Fruit fly (Drosophila melanogaster): ENCODE measurements around the gene CG8661.

DNA sequence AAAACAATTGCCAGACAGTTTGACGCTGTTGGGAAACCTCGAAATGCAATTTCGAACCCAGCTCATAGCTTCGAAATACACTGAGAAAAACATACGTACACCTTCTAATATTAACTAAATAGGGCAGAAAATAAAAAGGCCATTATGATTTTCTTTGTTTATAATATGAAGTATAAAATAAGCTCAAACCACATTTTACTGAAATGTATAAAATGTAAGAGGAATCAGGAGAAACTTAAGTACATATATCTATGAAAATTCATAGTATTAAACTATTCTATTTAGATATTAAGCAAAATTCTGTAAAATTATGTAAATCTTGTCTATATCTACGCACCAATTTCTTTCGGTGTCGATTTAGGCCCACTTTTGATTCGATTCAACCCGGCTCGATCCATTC is 23.9 kb upstream of the CG8661 start:
- no peak for TF ChIP-seq CG7556 (GFP tag; optimal IDR thresholded peaks at IDR 0.05)
- no peak for TF ChIP-seq psq (GFP tag; optimal IDR thresholded peaks at IDR 0.05)
- no peak for TF ChIP-seq fu2 (GFP tag; optimal IDR thresholded peaks at IDR 0.05)
- no peak for TF ChIP-seq nom (GFP tag; optimal IDR thresholded peaks at IDR 0.05)
- TF ChIP-seq pzg (GFP tag; optimal IDR thresholded peaks at IDR 0.05): no peak
- TF ChIP-seq CG8290 (GFP tag; optimal IDR thresholded peaks at IDR 0.05): no peak
- no peak for TF ChIP-seq CG8290 (tag; optimal IDR thresholded peaks at IDR 0.05)
- TF ChIP-seq insv (GFP tag; optimal IDR thresholded peaks at IDR 0.05): no peak
